Worm (Caenorhabditis elegans): ENCODE results near the gene nmur-1.

Gene nmur-1

DNA sequence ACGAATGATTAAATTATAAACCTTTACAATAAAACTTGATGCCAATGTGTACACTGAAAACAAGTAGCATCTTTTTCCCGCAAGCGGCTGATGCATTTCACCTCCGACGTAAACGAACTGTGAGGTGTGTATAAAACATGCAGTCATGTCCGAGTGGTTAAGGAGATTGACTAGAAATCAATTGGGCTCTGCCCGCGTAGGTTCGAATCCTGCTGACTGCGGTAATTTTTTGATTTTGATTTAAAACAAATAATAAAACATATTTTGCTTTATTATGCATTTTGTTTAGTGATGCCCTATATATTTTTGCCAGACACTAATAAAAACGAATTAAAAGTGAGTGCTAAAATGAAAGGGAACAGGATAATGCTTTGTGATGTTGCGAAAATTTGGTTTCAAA lies 9.3 kb upstream of the nmur-1 start:
- peak; percentile 21 for TF ChIP-seq unc-55 (GFP tag; optimal IDR thresholded peaks at IDR 0.05)
- TF ChIP-seq sma-3 (GFP tag; optimal IDR thresholded peaks at IDR 0.05), result peak; percentile 44
- TF ChIP-seq gmeb-1 (tag; optimal IDR thresholded peaks at IDR 0.05), result peak; percentile 50
- TF ChIP-seq lsy-2 (tag; optimal IDR thresholded peaks at IDR 0.05), result peak; percentile 19 to 36
- peak; percentile 50 for TF ChIP-seq sma-9 (GFP tag; optimal IDR thresholded peaks at IDR 0.05)
- no peak for TF ChIP-seq sma-9 (tag; optimal IDR thresholded peaks at IDR 0.05)
- no peak for TF ChIP-seq nhr-6 (tag; optimal IDR thresholded peaks at IDR 0.05)
- peak; percentile 61 for TF ChIP-seq fos-1 (tag; optimal IDR thresholded peaks at IDR 0.05)
- peak; percentile 63 for TF ChIP-seq nhr-129 (tag; optimal IDR thresholded peaks at IDR 0.05)
- TF ChIP-seq lin-13 (GFP tag; optimal IDR thresholded peaks at IDR 0.05), result peak; percentile 32
- peak; percentile 25 for TF ChIP-seq nhr-21 (tag; optimal IDR thresholded peaks at IDR 0.05)
- no peak for TF ChIP-seq nhr-23 (tag; optimal IDR thresholded peaks at IDR 0.05)
- peak; percentile 25 for TF ChIP-seq F13H6.1 (tag; optimal IDR thresholded peaks at IDR 0.05)
- TF ChIP-seq nhr-10 (tag; optimal IDR thresholded peaks at IDR 0.05), result no peak

DNA sequence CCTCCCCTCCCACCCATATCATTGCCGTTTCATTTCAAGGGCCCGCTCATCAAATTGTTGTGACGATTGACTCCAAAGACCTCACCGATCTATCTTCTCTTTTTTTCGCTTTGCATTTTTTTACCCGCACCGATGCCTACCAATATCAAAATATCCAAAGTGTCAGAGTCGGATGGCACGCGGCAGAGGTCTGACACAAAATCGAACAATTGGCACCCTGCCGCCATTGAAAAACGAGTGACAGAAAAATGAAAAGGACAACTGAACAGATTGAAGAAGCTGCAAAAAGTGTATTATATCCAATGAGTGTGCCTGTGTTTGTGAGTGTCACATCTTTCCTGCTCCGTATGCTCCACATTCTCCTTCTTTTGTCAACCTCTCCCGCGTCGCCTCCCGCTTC lies 5.7 kb downstream of the nmur-1 start:
- peak; percentile 20 for TF ChIP-seq Y55F3AM.14 (GFP tag; optimal IDR thresholded peaks at IDR 0.05)
- TF ChIP-seq nhr-21 (tag; optimal IDR thresholded peaks at IDR 0.05), result no peak
- TF ChIP-seq nhr-129 (tag; optimal IDR thresholded peaks at IDR 0.05), result peak; percentile 50
- peak; percentile 4 for TF ChIP-seq C34F6.9 (tag; optimal IDR thresholded peaks at IDR 0.05)
- peak; percentile 63 for TF ChIP-seq F13H6.1 (tag; optimal IDR thresholded peaks at IDR 0.05)
- peak in 1 of 2 experiments; percentile 24 for TF ChIP-seq lsy-2 (tag; optimal IDR thresholded peaks at IDR 0.05)

DNA sequence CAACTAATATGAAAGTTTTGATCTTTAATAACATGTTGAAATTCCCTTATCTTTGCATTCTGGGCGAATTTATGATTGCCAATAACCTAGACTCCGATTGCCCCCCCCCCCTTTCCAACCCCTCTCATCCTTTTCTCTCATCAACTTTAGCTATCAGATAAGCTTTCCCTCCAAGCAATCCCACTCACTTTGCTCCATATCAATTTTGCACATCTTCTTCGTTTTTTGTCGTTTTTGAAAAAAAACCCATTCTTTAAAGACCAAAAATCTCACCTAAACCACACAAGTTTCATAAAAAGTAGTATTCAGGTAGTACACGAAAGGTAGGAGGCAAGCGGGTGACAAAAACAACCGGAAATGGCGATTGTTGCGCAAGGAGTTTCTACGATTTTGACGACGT lies 7.1 kb downstream of the nmur-1 start, which contains the start of gene twk-18:
TSS of gene twk-18 (plus strand) at position 301 of the 400 bp plus-strand sequence.
- no peak for TF ChIP-seq C34F6.9 (tag; optimal IDR thresholded peaks at IDR 0.05)
- TF ChIP-seq nhr-25 (tag; optimal IDR thresholded peaks at IDR 0.05), result no peak
- TF ChIP-seq mab-5 (tag; optimal IDR thresholded peaks at IDR 0.05), result no peak
- TF ChIP-seq unc-55 (GFP tag; optimal IDR thresholded peaks at IDR 0.05), result no peak
- TF ChIP-seq mdl-1 (tag; optimal IDR thresholded peaks at IDR 0.05), result no peak
- no peak for TF ChIP-seq skn-1 (tag; optimal IDR thresholded peaks at IDR 0.05)
- no peak for TF ChIP-seq ceh-16 (tag; optimal IDR thresholded peaks at IDR 0.05)
- no peak for TF ChIP-seq egl-27 (tag; optimal IDR thresholded peaks at IDR 0.05)
- TF ChIP-seq nhr-11 (tag; optimal IDR thresholded peaks at IDR 0.05), result no peak
- TF ChIP-seq ztf-1 (GFP tag; conservative IDR thresholded peaks at IDR 0.05), result no peak
- no peak for TF ChIP-seq nhr-129 (tag; optimal IDR thresholded peaks at IDR 0.05)
- TF ChIP-seq elt-1 (tag; optimal IDR thresholded peaks at IDR 0.05), result no peak
- no peak for TF ChIP-seq lin-11 (tag; optimal IDR thresholded peaks at IDR 0.05)
- TF ChIP-seq nhr-12 (tag; optimal IDR thresholded peaks at IDR 0.05), result no peak
- no peak for TF ChIP-seq alr-1 (tag; optimal IDR thresholded peaks at IDR 0.05)
- TF ChIP-seq ztf-4 (tag; optimal IDR thresholded peaks at IDR 0.05), result no peak

DNA sequence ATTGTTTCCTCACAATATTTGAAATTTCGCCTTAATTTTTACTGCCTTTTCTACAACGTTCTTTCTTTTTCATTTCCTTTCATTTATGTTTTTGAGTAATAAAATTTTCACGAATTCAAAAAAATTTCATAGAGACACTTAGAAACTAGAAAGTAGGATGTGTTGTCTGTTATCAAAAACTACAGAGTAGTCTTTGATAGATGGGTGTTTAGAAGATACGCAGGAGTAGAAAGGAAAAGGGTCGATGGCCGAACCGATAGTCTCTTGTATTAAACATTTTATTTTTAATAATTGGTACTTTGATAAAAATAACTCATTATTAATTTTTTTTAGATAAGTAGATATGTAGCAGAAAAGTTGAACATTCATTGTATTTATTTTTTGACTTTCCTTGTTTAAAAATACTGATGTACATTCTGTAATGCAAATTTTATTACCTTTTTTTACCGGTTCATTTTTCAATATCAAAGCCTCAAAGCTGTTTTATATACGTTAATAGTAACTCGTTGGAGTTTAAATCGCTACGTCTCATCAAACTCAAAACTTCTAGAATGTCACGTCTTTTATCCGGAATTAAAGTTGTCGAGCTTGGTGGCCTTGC lies 11.2 kb downstream of the nmur-1 start, which contains the start of gene C24A3.4:
TSS of gene C24A3.4 (plus strand) at position 551 of the 601 bp plus-strand sequence.
- TF ChIP-seq unc-55 (GFP tag; optimal IDR thresholded peaks at IDR 0.05), result no peak
- TF ChIP-seq lin-13 (GFP tag; optimal IDR thresholded peaks at IDR 0.05), result no peak
- TF ChIP-seq lsy-2 (tag; optimal IDR thresholded peaks at IDR 0.05), result no peak
- no peak for TF ChIP-seq elt-1 (tag; optimal IDR thresholded peaks at IDR 0.05)
- TF ChIP-seq nhr-23 (tag; optimal IDR thresholded peaks at IDR 0.05), result no peak
- TF ChIP-seq ztf-1 (GFP tag; conservative IDR thresholded peaks at IDR 0.05), result no peak
- TF ChIP-seq lin-39 (tag; optimal IDR thresholded peaks at IDR 0.05), result no peak
- no peak for TF ChIP-seq alr-1 (tag; optimal IDR thresholded peaks at IDR 0.05)
- TF ChIP-seq dmd-4 (tag; optimal IDR thresholded peaks at IDR 0.05), result no peak
- no peak for TF ChIP-seq nhr-77 (tag; optimal IDR thresholded peaks at IDR 0.05)
- no peak for TF ChIP-seq lin-11 (tag; optimal IDR thresholded peaks at IDR 0.05)

DNA sequence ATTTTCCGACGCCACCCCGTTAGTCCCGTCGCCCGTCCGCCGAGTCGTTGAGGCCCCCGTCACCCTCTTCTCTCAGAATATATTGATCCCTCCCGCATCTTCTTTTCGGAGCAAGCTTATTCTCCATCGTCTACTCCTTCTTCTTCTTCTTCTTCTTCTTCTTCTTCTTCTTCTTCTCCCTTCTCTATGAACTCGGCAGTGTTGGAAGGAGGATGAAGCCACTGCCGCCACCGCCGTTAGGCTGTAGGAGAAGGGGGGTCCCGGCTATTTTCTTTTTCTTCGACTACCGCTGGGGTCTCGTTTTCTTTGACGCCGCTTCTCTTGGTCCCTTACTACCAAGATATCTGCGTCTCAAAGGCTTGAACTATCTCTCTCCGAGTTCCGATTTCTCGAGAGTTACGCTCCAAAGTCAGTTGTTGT lies 14.8 kb downstream of the nmur-1 start:
- TF ChIP-seq ceh-82 (tag; optimal IDR thresholded peaks at IDR 0.05) (no peak), lin-11 (tag; optimal IDR thresholded peaks at IDR 0.05) (no peak), peb-1 (tag; optimal IDR thresholded peaks at IDR 0.05) (no peak), ztf-11 (tag; optimal IDR thresholded peaks at IDR 0.05) (no peak), nhr-6 (tag; optimal IDR thresholded peaks at IDR 0.05) (no peak), lin-39 (tag; optimal IDR thresholded peaks at IDR 0.05) (no peak), skn-1 (tag; optimal IDR thresholded peaks at IDR 0.05) (no peak), unc-55 (GFP tag; optimal IDR thresholded peaks at IDR 0.05) (peak; percentile 81), C34F6.9 (tag; optimal IDR thresholded peaks at IDR 0.05) (peak; percentile 58), nhr-25 (tag; optimal IDR thresholded peaks at IDR 0.05) (no peak), fos-1 (tag; optimal IDR thresholded peaks at IDR 0.05) (no peak), nhr-21 (tag; optimal IDR thresholded peaks at IDR 0.05) (no peak), zag-1 (tag; optimal IDR thresholded peaks at IDR 0.05) (peak; percentile 76), egl-27 (tag; optimal IDR thresholded peaks at IDR 0.05) (no peak), aly-2 (tag; optimal IDR thresholded peaks at IDR 0.05) (no peak), ceh-16 (tag; optimal IDR thresholded peaks at IDR 0.05) (no peak), nhr-129 (tag; optimal IDR thresholded peaks at IDR 0.05) (peak; percentile 42), crh-2 (tag; optimal IDR thresholded peaks at IDR 0.05) (peak; percentile 26), mab-5 (tag; optimal IDR thresholded peaks at IDR 0.05) (no peak), dmd-4 (tag; optimal IDR thresholded peaks at IDR 0.05) (no peak), unc-39 (tag; optimal IDR thresholded peaks at IDR 0.05) (no peak), nhr-12 (tag; optimal IDR thresholded peaks at IDR 0.05) (no peak), blmp-1 (tag; optimal IDR thresholded peaks at IDR 0.05; ENCODE audit: insufficient read depth) (no peak), snpc-4 (tag; optimal IDR thresholded peaks at IDR 0.05) (peak; percentile 19), sem-4 (tag; optimal IDR thresholded peaks at IDR 0.05) (peak; percentile 36), F13H6.1 (tag; optimal IDR thresholded peaks at IDR 0.05) (peak; percentile 73), nhr-23 (tag; optimal IDR thresholded peaks at IDR 0.05) (no peak)
